Fruit fly (Drosophila melanogaster) whole organism, larva: ENCODE data around the gene CG46514.
"Not testable (repeated sequence)": the region's sequence is repeated elsewhere in the genome, so short reads cannot be mapped to it uniquely, and the experiment has no call there.

ENCODE experiments used
- noc ChIP-seq: fragments of 200-800 bp; sonication (Bioruptor generic); optimal IDR thresholded peaks from 3 replicates; lab custom pipeline; 2019; ENCODE audit warnings: missing biosample characterization, mild to moderate bottlenecking, missing genetic modification characterization, moderate library complexity

The CG46514 gene

DNA sequence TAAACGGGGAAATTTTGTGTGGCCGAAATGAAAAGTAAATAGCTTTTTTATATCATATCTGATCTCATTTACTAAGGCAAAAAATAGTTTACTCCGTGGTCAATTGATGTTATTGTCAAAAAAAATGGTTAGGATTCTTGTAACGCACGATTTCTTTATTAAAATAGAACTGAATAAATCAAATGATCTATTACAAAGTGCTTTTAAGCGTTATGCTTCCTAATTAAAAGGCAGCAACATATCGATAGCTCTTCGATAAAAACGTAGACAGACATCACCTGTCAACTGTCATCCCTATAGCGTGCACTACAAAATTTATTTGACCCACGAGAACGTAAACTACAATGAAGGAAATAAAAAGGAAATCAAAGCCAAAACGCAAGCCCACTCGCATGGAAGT lies at the start of gene CG46514:
Gene CG46514 (plus strand): TSS at position 301 of the 400 bp plus-strand sequence.
- TF ChIP-seq noc, result not testable (repeated sequence)

DNA sequence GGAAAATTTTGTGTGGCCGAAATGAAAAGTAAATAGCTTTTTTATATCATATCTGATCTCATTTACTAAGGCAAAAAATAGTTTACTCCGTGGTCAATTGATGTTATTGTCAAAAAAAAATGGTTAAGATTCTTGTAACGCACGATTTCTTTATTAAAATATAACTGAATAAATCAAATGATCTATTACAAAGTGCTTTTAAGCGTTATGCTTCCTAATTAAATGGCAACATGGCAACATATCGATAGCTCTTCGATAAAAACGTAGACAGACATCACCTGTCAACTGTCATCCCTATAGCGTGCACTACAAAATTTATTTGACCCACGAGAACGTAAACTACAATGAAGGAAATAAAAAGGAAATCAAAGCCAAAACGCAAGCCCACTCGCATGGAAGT lies 49.5 kb upstream of the CG46514 start, which contains the start of gene CG46504:
Gene CG46504 (plus strand): TSS at position 301 of the 400 bp plus-strand sequence.
- TF ChIP-seq noc, result not testable (repeated sequence)

DNA sequence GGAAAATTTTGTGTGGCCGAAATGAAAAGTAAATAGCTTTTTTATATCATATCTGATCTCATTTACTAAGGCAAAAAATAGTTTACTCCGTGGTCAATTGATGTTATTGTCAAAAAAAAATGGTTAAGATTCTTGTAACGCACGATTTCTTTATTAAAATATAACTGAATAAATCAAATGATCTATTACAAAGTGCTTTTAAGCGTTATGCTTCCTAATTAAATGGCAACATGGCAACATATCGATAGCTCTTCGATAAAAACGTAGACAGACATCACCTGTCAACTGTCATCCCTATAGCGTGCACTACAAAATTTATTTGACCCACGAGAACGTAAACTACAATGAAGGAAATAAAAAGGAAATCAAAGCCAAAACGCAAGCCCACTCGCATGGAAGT lies 44.4 kb upstream of the CG46514 start, which contains the start of gene CG46505:
Gene CG46505 (plus strand): TSS at position 301 of the 400 bp plus-strand sequence.
- not testable (repeated sequence) for TF ChIP-seq noc

DNA sequence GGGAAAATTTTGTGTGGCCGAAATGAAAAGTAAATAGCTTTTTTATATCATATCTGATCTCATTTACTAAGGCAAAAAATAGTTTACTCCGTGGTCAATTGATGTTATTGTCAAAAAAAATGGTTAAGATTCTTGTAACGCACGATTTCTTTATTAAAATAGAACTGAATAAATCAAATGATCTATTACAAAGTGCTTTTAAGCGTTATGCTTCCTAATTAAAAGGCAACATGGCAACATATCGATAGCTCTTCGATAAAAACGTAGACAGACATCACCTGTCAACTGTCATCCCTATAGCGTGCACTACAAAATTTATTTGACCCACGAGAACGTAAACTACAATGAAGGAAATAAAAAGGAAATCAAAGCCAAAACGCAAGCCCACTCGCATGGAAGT lies 39.4 kb upstream of the CG46514 start, which contains the start of gene CG46506:
Gene CG46506 (plus strand): TSS at position 301 of the 400 bp plus-strand sequence.
- not testable (repeated sequence) for TF ChIP-seq noc

DNA sequence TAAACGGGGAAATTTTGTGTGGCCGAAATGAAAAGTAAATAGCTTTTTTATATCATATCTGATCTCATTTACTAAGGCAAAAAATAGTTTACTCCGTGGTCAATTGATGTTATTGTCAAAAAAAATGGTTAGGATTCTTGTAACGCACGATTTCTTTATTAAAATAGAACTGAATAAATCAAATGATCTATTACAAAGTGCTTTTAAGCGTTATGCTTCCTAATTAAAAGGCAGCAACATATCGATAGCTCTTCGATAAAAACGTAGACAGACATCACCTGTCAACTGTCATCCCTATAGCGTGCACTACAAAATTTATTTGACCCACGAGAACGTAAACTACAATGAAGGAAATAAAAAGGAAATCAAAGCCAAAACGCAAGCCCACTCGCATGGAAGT lies 34.4 kb upstream of the CG46514 start, which contains the start of gene CG46507:
Gene CG46507 (plus strand): TSS at position 301 of the 400 bp plus-strand sequence.
- TF ChIP-seq noc, result not testable (repeated sequence)

DNA sequence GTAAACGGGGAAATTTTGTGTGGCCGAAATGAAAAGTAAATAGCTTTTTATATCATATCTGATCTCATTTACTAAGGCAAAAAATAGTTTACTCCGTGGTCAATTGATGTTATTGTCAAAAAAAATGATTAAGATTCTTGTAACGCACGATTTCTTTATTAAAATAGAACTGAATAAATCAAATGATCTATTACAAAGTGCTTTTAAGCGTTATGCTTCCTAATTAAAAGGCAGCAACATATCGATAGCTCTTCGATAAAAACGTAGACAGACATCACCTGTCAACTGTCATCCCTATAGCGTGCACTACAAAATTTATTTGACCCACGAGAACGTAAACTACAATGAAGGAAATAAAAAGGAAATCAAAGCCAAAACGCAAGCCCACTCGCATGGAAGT lies 29.6 kb upstream of the CG46514 start, which contains the start of gene CG46508:
Gene CG46508 (plus strand): TSS at position 301 of the 400 bp plus-strand sequence.
- TF ChIP-seq noc, result not testable (repeated sequence)

DNA sequence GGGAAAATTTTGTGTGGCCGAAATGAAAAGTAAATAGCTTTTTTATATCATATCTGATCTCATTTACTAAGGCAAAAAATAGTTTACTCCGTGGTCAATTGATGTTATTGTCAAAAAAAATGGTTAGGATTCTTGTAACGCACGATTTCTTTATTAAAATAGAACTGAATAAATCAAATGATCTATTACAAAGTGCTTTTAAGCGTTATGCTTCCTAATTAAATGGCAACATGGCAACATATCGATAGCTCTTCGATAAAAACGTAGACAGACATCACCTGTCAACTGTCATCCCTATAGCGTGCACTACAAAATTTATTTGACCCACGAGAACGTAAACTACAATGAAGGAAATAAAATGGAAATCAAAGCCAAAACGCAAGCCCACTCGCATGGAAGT lies 24.6 kb upstream of the CG46514 start, which contains the start of gene CG46509:
Gene CG46509 (plus strand): TSS at position 301 of the 400 bp plus-strand sequence.
- TF ChIP-seq noc, result not testable (repeated sequence)

DNA sequence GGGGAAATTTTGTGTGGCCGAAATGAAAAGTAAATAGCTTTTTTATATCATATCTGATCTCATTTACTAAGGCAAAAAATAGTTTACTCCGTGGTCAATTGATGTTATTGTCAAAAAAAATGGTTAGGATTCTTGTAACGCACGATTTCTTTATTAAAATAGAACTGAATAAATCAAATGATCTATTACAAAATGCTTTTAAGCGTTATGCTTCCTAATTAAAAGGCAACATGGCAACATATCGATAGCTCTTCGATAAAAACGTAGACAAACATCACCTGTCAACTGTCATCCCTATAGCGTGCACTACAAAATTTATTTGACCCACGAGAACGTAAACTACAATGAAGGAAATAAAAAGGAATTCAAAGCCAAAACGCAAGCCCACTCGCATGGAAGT lies 19.8 kb upstream of the CG46514 start, which contains the start of gene CG46510:
Gene CG46510 (plus strand): TSS at position 301 of the 400 bp plus-strand sequence.
- TF ChIP-seq noc, result not testable (repeated sequence)

DNA sequence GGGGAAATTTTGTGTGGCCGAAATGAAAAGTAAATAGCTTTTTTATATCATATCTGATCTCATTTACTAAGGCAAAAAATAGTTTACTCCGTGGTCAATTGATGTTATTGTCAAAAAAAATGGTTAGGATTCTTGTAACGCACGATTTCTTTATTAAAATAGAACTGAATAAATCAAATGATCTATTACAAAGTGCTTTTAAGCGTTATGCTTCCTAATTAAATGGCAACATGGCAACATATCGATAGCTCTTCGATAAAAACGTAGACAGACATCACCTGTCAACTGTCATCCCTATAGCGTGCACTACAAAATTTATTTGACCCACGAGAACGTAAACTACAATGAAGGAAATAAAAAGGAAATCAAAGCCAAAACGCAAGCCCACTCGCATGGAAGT lies 14.8 kb upstream of the CG46514 start, which contains the start of gene CG46511:
Gene CG46511 (plus strand): TSS at position 301 of the 400 bp plus-strand sequence.
- TF ChIP-seq noc, result not testable (repeated sequence)

DNA sequence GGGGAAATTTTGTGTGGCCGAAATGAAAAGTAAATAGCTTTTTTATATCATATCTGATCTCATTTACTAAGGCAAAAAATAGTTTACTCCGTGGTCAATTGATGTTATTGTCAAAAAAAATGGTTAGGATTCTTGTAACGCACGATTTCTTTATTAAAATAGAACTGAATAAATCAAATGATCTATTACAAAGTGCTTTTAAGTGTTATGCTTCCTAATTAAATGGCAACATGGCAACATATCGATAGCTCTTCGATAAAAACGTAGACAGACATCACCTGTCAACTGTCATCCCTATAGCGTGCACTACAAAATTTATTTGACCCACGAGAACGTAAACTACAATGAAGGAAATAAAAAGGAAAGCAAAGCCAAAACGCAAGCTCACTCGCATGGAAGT lies 9.9 kb upstream of the CG46514 start, which contains the start of gene CG46512:
Gene CG46512 (plus strand): TSS at position 301 of the 400 bp plus-strand sequence.
- TF ChIP-seq noc, result not testable (repeated sequence)

DNA sequence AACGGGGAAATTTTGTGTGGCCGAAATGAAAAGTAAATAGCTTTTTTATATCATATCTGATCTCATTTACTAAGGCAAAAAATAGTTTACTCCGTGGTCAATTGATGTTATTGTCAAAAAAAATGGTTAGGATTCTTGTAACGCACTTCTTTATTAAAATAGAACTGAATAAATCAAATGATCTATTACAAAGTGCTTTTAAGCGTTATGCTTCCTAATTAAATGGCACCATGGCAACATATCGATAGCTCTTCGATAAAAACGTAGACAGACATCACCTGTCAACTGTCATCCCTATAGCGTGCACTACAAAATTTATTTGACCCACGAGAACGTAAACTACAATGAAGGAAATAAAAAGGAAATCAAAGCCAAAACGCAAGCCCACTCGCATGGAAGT lies 5.0 kb upstream of the CG46514 start, which contains the start of gene CG46513:
Gene CG46513 (plus strand): TSS at position 301 of the 400 bp plus-strand sequence.
- not testable (repeated sequence) for TF ChIP-seq noc

DNA sequence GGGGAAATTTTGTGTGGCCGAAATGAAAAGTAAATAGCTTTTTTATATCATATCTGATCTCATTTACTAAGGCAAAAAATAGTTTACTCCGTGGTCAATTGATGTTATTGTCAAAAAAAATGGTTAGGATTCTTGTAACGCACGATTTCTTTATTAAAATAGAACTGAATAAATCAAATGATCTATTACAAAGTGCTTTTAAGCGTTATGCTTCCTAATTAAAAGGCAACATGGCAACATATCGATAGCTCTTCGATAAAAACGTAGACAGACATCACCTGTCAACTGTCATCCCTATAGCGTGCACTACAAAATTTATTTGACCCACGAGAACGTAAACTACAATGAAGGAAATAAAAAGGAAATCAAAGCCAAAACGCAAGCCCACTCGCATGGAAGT lies 4.9 kb downstream of the CG46514 start, which contains the start of gene CG46515:
Gene CG46515 (plus strand): TSS at position 301 of the 400 bp plus-strand sequence.
- not testable (repeated sequence) for TF ChIP-seq noc

DNA sequence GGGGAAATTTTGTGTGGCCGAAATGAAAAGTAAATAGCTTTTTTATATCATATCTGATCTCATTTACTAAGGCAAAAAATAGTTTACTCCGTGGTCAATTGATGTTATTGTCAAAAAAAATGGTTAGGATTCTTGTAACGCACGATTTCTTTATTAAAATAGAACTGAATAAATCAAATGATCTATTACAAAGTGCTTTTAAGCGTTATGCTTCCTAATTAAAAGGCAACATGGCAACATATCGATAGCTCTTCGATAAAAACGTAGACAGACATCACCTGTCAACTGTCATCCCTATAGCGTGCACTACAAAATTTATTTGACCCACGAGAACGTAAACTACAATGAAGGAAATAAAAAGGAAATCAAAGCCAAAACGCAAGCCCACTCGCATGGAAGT lies 15.1 kb downstream of the CG46514 start, which contains the start of gene CG46516:
Gene CG46516 (plus strand): TSS at position 301 of the 400 bp plus-strand sequence.
- TF ChIP-seq noc, result not testable (repeated sequence)

DNA sequence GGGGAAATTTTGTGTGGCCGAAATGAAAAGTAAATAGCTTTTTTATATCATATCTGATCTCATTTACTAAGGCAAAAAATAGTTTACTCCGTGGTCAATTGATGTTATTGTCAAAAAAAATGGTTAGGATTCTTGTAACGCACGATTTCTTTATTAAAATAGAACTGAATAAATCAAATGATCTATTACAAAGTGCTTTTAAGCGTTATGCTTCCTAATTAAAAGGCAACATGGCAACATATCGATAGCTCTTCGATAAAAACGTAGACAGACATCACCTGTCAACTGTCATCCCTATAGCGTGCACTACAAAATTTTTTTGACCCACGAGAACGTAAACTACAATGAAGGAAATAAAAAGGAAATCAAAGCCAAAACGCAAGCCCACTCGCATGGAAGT lies 20.1 kb downstream of the CG46514 start, which contains the start of gene CG46517:
Gene CG46517 (plus strand): TSS at position 301 of the 400 bp plus-strand sequence.
- not testable (repeated sequence) for TF ChIP-seq noc

DNA sequence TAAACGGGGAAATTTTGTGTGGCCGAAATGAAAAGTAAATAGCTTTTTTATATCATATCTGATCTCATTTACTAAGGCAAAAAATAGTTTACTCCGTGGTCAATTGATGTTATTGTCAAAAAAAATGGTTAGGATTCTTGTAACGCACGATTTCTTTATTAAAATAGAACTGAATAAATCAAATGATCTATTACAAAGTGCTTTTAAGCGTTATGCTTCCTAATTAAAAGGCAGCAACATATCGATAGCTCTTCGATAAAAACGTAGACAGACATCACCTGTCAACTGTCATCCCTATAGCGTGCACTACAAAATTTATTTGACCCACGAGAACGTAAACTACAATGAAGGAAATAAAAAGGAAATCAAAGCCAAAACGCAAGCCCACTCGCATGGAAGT lies 29.3 kb downstream of the CG46514 start, which contains the start of gene CG46518:
Gene CG46518 (plus strand): TSS at position 301 of the 400 bp plus-strand sequence.
- TF ChIP-seq noc, result not testable (repeated sequence)

DNA sequence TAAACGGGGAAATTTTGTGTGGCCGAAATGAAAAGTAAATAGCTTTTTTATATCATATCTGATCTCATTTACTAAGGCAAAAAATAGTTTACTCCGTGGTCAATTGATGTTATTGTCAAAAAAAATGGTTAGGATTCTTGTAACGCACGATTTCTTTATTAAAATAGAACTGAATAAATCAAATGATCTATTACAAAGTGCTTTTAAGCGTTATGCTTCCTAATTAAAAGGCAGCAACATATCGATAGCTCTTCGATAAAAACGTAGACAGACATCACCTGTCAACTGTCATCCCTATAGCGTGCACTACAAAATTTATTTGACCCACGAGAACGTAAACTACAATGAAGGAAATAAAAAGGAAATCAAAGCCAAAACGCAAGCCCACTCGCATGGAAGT lies 34.3 kb downstream of the CG46514 start, which contains the start of gene CG46519:
Gene CG46519 (plus strand): TSS at position 301 of the 400 bp plus-strand sequence.
- TF ChIP-seq noc, result not testable (repeated sequence)

DNA sequence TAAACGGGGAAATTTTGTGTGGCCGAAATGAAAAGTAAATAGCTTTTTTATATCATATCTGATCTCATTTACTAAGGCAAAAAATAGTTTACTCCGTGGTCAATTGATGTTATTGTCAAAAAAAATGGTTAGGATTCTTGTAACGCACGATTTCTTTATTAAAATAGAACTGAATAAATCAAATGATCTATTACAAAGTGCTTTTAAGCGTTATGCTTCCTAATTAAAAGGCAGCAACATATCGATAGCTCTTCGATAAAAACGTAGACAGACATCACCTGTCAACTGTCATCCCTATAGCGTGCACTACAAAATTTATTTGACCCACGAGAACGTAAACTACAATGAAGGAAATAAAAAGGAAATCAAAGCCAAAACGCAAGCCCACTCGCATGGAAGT lies 39.3 kb downstream of the CG46514 start, which contains the start of gene CG46520:
Gene CG46520 (plus strand): TSS at position 301 of the 400 bp plus-strand sequence.
- not testable (repeated sequence) for TF ChIP-seq noc
